Fruit fly (Drosophila melanogaster) whole organism, embryonic: Measurements from ENCODE around the gene CG5968.

Experiments used
- BtbVII ChIP-seq: fragments of 200-800 bp; sonication (Bioruptor generic); optimal IDR thresholded peaks from 3 replicates; lab custom pipeline; 2017; ENCODE audit warnings: missing biosample characterization, mild to moderate bottlenecking, missing genetic modification characterization
- CG11247 ChIP-seq: fragments of 200-800 bp; sonication (Bioruptor generic); IDR thresholded peaks from 2 replicates; pipeline ENCODE4 v1.3.6; 2022; ENCODE audit warnings: missing biosample characterization, missing genetic modification characterization
- CG11456 ChIP-seq: fragments of 200-800 bp; sonication (Bioruptor generic); IDR thresholded peaks from 3 replicates; pipeline ENCODE4 v1.3.6; 2022; ENCODE audit warnings: missing biosample characterization, missing genetic modification characterization
- CG12071 ChIP-seq: fragments of 200-800 bp; sonication (Bioruptor generic); optimal IDR thresholded peaks from 3 replicates; lab custom pipeline; 2018; ENCODE audit warnings: missing biosample characterization, mild to moderate bottlenecking, missing genetic modification characterization
- CG12299 ChIP-seq: fragments of 200-800 bp; sonication (Bioruptor generic); optimal IDR thresholded peaks from 2 replicates; lab custom pipeline; 2018; ENCODE audit warnings: missing biosample characterization, mild to moderate bottlenecking, missing genetic modification characterization
- CG12391 ChIP-seq: fragments of 200-800 bp; sonication (Bioruptor generic); optimal IDR thresholded peaks from 3 replicates; lab custom pipeline; 2018; ENCODE audit warnings: missing biosample characterization, mild to moderate bottlenecking, missing genetic modification characterization, moderate library complexity
- CG12744 ChIP-seq: fragments of 200-800 bp; sonication (Bioruptor generic); optimal IDR thresholded peaks from 2 replicates; lab custom pipeline; 2016; ENCODE audit warnings: missing biosample characterization, missing genetic modification characterization
- CG12942 ChIP-seq: fragments of 200-800 bp; sonication (Bioruptor generic); optimal IDR thresholded peaks from 3 replicates; lab custom pipeline; 2016; ENCODE audit warnings: missing biosample characterization, missing genetic modification characterization
- CG13123 ChIP-seq: fragments of 200-800 bp; sonication (Bioruptor generic); optimal IDR thresholded peaks from 2 replicates; lab custom pipeline; 2016; ENCODE audit warnings: missing biosample characterization, missing genetic modification characterization
- CG15479 ChIP-seq: fragments of 200-800 bp; sonication (Bioruptor generic); optimal IDR thresholded peaks from 3 replicates; lab custom pipeline; 2019; ENCODE audit warnings: missing biosample characterization, mild to moderate bottlenecking, missing genetic modification characterization, moderate library complexity
- CG15696 ChIP-seq: fragments of 200-800 bp; sonication (Bioruptor generic); optimal IDR thresholded peaks from 2 replicates; lab custom pipeline; 2019; ENCODE audit warnings: missing biosample characterization, mild to moderate bottlenecking, missing genetic modification characterization, moderate library complexity
- CG17359 ChIP-seq: fragments of 200-800 bp; sonication (Bioruptor generic); optimal IDR thresholded peaks from 3 replicates; lab custom pipeline; 2018; ENCODE audit warnings: missing biosample characterization, mild to moderate bottlenecking, missing genetic modification characterization, moderate library complexity
- CG17802 ChIP-seq: fragments of 200-800 bp; sonication (Bioruptor generic); optimal IDR thresholded peaks from 2 replicates; lab custom pipeline; 2018; ENCODE audit warnings: missing biosample characterization, mild to moderate bottlenecking, missing genetic modification characterization, moderate library complexity
- CG18764 ChIP-seq: fragments of 200-800 bp; sonication (Bioruptor generic); optimal IDR thresholded peaks from 3 replicates; lab custom pipeline; 2016; ENCODE audit warnings: missing biosample characterization, missing genetic modification characterization
- CG2129 ChIP-seq: fragments of 200-800 bp; sonication (Bioruptor generic); IDR thresholded peaks from 2 replicates; pipeline ENCODE4 v1.3.6; 2022; ENCODE audit warnings: missing biosample characterization, missing genetic modification characterization; ENCODE audit not compliant: partially characterized antibody
- CG2202 ChIP-seq: fragments of 200-800 bp; sonication (Bioruptor generic); optimal IDR thresholded peaks from 2 replicates; lab custom pipeline; 2018; ENCODE audit warnings: missing biosample characterization, mild to moderate bottlenecking, missing genetic modification characterization
- CG30020 ChIP-seq: fragments of 200-800 bp; optimal IDR thresholded peaks from 2 replicates; lab custom pipeline; 2019; ENCODE audit warnings: missing biosample characterization, mild to moderate bottlenecking, missing genetic modification characterization, moderate library complexity
- CG3407 ChIP-seq: fragments of 200-800 bp; sonication (Bioruptor generic); optimal IDR thresholded peaks from 2 replicates; lab custom pipeline; 2018; ENCODE audit warnings: missing biosample characterization, mild to moderate bottlenecking, missing genetic modification characterization
- CG3847 ChIP-seq: fragments of 200-800 bp; sonication (Bioruptor generic); IDR thresholded peaks from 2 replicates; pipeline ENCODE4 v1.3.6; 2022; ENCODE audit warnings: missing biosample characterization, missing genetic modification characterization
- CG4328 ChIP-seq: fragments of 200-800 bp; sonication (Bioruptor generic); optimal IDR thresholded peaks from 3 replicates; lab custom pipeline; 2017; ENCODE audit warnings: missing biosample characterization, missing genetic modification reagents, missing genetic modification characterization
- CG5180 ChIP-seq: fragments of 200-800 bp; sonication (Bioruptor generic); optimal IDR thresholded peaks from 3 replicates; lab custom pipeline; 2017; ENCODE audit warnings: missing biosample characterization, missing genetic modification characterization, mild to moderate bottlenecking, moderate library complexity, missing genetic modification reagents
- CG6683 ChIP-seq: fragments of 200-800 bp; sonication (Bioruptor generic); optimal IDR thresholded peaks from 2 replicates; lab custom pipeline; 2017; ENCODE audit warnings: missing biosample characterization, mild to moderate bottlenecking, missing genetic modification characterization, missing genetic modification reagents
- CG6765 ChIP-seq: fragments of 200-800 bp; sonication (Bioruptor generic); optimal IDR thresholded peaks from 3 replicates; lab custom pipeline; 2017; ENCODE audit warnings: missing biosample characterization, mild to moderate bottlenecking, missing genetic modification characterization
- CG7357 ChIP-seq: fragments of 200-800 bp; sonication (Bioruptor generic); IDR thresholded peaks from 3 replicates; pipeline ENCODE4 v1.3.6; 2022; ENCODE audit warnings: missing biosample characterization, missing genetic modification characterization
- CG7839 ChIP-seq: fragments of 200-800 bp; sonication (Bioruptor generic); optimal IDR thresholded peaks from 3 replicates; lab custom pipeline; 2018; ENCODE audit warnings: missing biosample characterization, mild to moderate bottlenecking, missing genetic modification characterization, moderate library complexity
- Deaf1 ChIP-seq: fragments of 200-800 bp; optimal IDR thresholded peaks from 3 replicates; lab custom pipeline; 2019; ENCODE audit warnings: missing biosample characterization, mild to moderate bottlenecking, missing genetic modification characterization, moderate library complexity
- Dref ChIP-seq: fragments of 200-800 bp; sonication (Bioruptor generic); IDR thresholded peaks from 2 replicates; pipeline ENCODE4 v1.3.6; 2022; ENCODE audit warnings: missing biosample characterization, missing genetic modification characterization
- HHEX ChIP-seq: fragments of 200-800 bp; sonication (Bioruptor generic); optimal IDR thresholded peaks from 3 replicates; lab custom pipeline; 2017; ENCODE audit warnings: missing biosample characterization, mild to moderate bottlenecking, missing genetic modification characterization, missing genetic modification reagents
- HLH4C ChIP-seq: fragments of 200-800 bp; sonication (Bioruptor generic); IDR thresholded peaks from 3 replicates; pipeline ENCODE4 v1.3.6; 2022; ENCODE audit warnings: missing biosample characterization, missing genetic modification characterization; ENCODE audit not compliant: partially characterized antibody
- Hey ChIP-seq: fragments of 200-800 bp; sonication (Bioruptor generic); optimal IDR thresholded peaks from 3 replicates; lab custom pipeline; 2018; ENCODE audit warnings: missing biosample characterization, mild to moderate bottlenecking, missing genetic modification characterization
- MTF-1 ChIP-seq: fragments of 200-800 bp; sonication (Bioruptor generic); optimal IDR thresholded peaks from 2 replicates; lab custom pipeline; 2018; ENCODE audit warnings: missing biosample characterization, mild to moderate bottlenecking, missing genetic modification characterization, borderline replicate concordance
- Med ChIP-seq: fragments of 200-800 bp; sonication (Bioruptor generic); peaks from one replicate; lab custom pipeline; 2016; ENCODE audit warnings: missing biosample characterization, missing genetic modification characterization, mild to moderate bottlenecking, inconsistent platforms, moderate library complexity
- NC2α ChIP-seq: fragments of 200-800 bp; sonication (Bioruptor generic); optimal IDR thresholded peaks from 2 replicates; lab custom pipeline; 2016; ENCODE audit warnings: missing biosample characterization, missing genetic modification characterization
- NFAT ChIP-seq: fragments of 200-800 bp; sonication (Bioruptor generic); IDR thresholded peaks from 2 replicates; pipeline ENCODE4 v1.3.6; 2022; ENCODE audit warnings: missing biosample characterization, missing genetic modification characterization
- PHDP ChIP-seq: fragments of 200-800 bp; sonication (Bioruptor generic); optimal IDR thresholded peaks from 3 replicates; lab custom pipeline; 2018; ENCODE audit warnings: missing biosample characterization, mild to moderate bottlenecking, missing genetic modification characterization, moderate library complexity
- Sox102F ChIP-seq: fragments of 200-800 bp; sonication (Bioruptor generic); optimal IDR thresholded peaks from 2 replicates; lab custom pipeline; 2018; ENCODE audit warnings: missing biosample characterization, mild to moderate bottlenecking, missing genetic modification characterization, moderate library complexity
- ase ChIP-seq: fragments of 200-800 bp; sonication (Bioruptor generic); IDR thresholded peaks from 3 replicates; pipeline ENCODE4 v1.3.6; 2022; ENCODE audit warnings: missing biosample characterization, missing genetic modification characterization
- bbx ChIP-seq: fragments of 200-800 bp; sonication (Bioruptor generic); IDR thresholded peaks from 2 replicates; pipeline ENCODE4 v1.3.6; 2022; ENCODE audit warnings: missing biosample characterization, missing genetic modification characterization; ENCODE audit not compliant: partially characterized antibody
- dati ChIP-seq: fragments of 200-800 bp; sonication (Bioruptor generic); IDR thresholded peaks from 2 replicates; pipeline ENCODE4 v1.3.6; 2022; ENCODE audit warnings: missing biosample characterization, missing genetic modification characterization
- en ChIP-seq: fragments of 200-800 bp; sonication (Bioruptor generic); optimal IDR thresholded peaks from 2 replicates; lab custom pipeline; 2016; ENCODE audit warnings: missing biosample characterization, missing genetic modification characterization
- ftz-f1 ChIP-seq: fragments of 200-800 bp; sonication (Bioruptor generic); optimal IDR thresholded peaks from 2 replicates; lab custom pipeline; 2016; ENCODE audit warnings: missing biosample characterization, missing genetic modification characterization
- gce ChIP-seq: fragments of 200-800 bp; sonication (Bioruptor generic); IDR thresholded peaks from 3 replicates; pipeline ENCODE4 v1.3.6; 2022; ENCODE audit warnings: missing biosample characterization, missing genetic modification characterization
- gsb ChIP-seq: fragments of 200-800 bp; sonication (Bioruptor generic); IDR thresholded peaks from 2 replicates; pipeline ENCODE4 v1.3.6; 2022; ENCODE audit warnings: missing biosample characterization, missing genetic modification characterization
- hb ChIP-seq: fragments of 200-800 bp; sonication (Bioruptor generic); IDR thresholded peaks from 3 replicates; pipeline ENCODE4 v1.3.6; 2022; ENCODE audit warnings: missing biosample characterization, missing genetic modification characterization; ENCODE audit not compliant: partially characterized antibody
- hbn ChIP-seq: fragments of 200-800 bp; sonication (Bioruptor generic); IDR thresholded peaks from 2 replicates; pipeline ENCODE4 v1.3.6; 2022; ENCODE audit warnings: missing biosample characterization, missing genetic modification characterization; ENCODE audit not compliant: partially characterized antibody
- lmd ChIP-seq: fragments of 200-800 bp; sonication (Bioruptor generic); IDR thresholded peaks from 2 replicates; pipeline ENCODE4 v1.3.6; 2022; ENCODE audit warnings: missing biosample characterization, missing genetic modification characterization
- mam ChIP-seq: fragments of 200-800 bp; sonication (Bioruptor generic); optimal IDR thresholded peaks from 3 replicates; lab custom pipeline; 2016; ENCODE audit warnings: missing biosample characterization, missing genetic modification characterization
- phol ChIP-seq: fragments of 200-800 bp; sonication (Bioruptor generic); optimal IDR thresholded peaks from 3 replicates; lab custom pipeline; 2018; ENCODE audit warnings: missing biosample characterization, mild to moderate bottlenecking, missing genetic modification characterization, moderate library complexity
- ssp ChIP-seq: fragments of 200-800 bp; sonication (Bioruptor generic); IDR thresholded peaks from 2 replicates; pipeline ENCODE4 v1.3.6; 2022; ENCODE audit warnings: missing biosample characterization, missing genetic modification characterization
- tap ChIP-seq: fragments of 200-800 bp; optimal IDR thresholded peaks from 3 replicates; lab custom pipeline; 2019; ENCODE audit warnings: missing biosample characterization, mild to moderate bottlenecking, missing genetic modification characterization, moderate library complexity
- unpg ChIP-seq: fragments of 200-800 bp; sonication (Bioruptor generic); optimal IDR thresholded peaks from 3 replicates; lab custom pipeline; 2018; ENCODE audit warnings: missing biosample characterization, mild to moderate bottlenecking, missing genetic modification characterization, moderate library complexity

The CG5968 gene

dm6 chr2L:16523091-16523490, 26.7 kb downstream of the CG5968 start (continued):
- TF ChIP-seq PHDP (tag; lab: Kevin White, UChicago) (no peak), CG7839 (tag; lab: Kevin White, UChicago) (no peak), hb (GFP tag; lab: Robert Waterston, UW) (no peak), CG12942 (GFP tag; lab: Kevin White, UChicago) (no peak), CG15479 (no peak), CG15696 (tag; lab: Kevin White, UChicago) (peak; percentile 11), CG3847 (GFP tag; lab: Robert Waterston, UW) (0 out of 2 replicates have a peak, but pooled peaks have one; percentile 10), bbx (GFP tag; lab: Robert Waterston, UW) (no peak), CG17359 (peak; percentile 45), dati (GFP tag; lab: Robert Waterston, UW) (no peak), en (GFP tag; lab: Kevin White, UChicago) (no peak), HLH4C (no peak), gce (GFP tag; lab: Robert Waterston, UW) (0 out of 3 replicates have a peak, but pooled peaks have one; percentile 52), CG2202 (no peak), CG12071 (peak; percentile 34), CG4328 (GFP tag; lab: Kevin White, UChicago) (no peak), HHEX (GFP tag; lab: Kevin White, UChicago) (no peak), CG30020 (no peak), MTF-1 (GFP tag; lab: Kevin White, UChicago) (peak; percentile 67), ssp (GFP tag; lab: Robert Waterston, UW) (no peak), CG12744 (GFP tag; lab: Kevin White, UChicago) (no peak), gsb (GFP tag; lab: Robert Waterston, UW) (no peak), CG18764 (GFP tag; lab: Kevin White, UChicago) (no peak), CG6765 (GFP tag; lab: Kevin White, UChicago) (no peak), unpg (GFP tag; lab: Kevin White, UChicago) (no peak), NC2α (GFP tag; lab: Kevin White, UChicago) (no peak), BtbVII (GFP tag; lab: Kevin White, UChicago) (no peak), ase (GFP tag; lab: Robert Waterston, UW) (no peak), Hey (tag; lab: Kevin White, UChicago) (no peak), NFAT (GFP tag; lab: Robert Waterston, UW) (no peak), CG11247 (GFP tag; lab: Robert Waterston, UW) (no peak), CG13123 (no peak), CG5180 (GFP tag; lab: Kevin White, UChicago) (no peak), tap (no peak), CG6683 (GFP tag; lab: Kevin White, UChicago) (no peak), hbn (GFP tag; lab: Robert Waterston, UW) (no peak), phol (tag; lab: Kevin White, UChicago) (no peak), mam (GFP tag; lab: Kevin White, UChicago) (no peak), lmd (GFP tag; lab: Robert Waterston, UW) (no peak), CG17802 (no peak), Deaf1 (tag; lab: Kevin White, UChicago) (no peak), CG7357 (GFP tag; lab: Robert Waterston, UW) (no peak), CG2129 (GFP tag; lab: Robert Waterston, UW) (no peak), CG11456 (GFP tag; lab: Robert Waterston, UW) (no peak), CG3407 (no peak), CG12391 (tag; lab: Kevin White, UChicago) (no peak), ftz-f1 (GFP tag; lab: Kevin White, UChicago) (no peak), Med (GFP tag; lab: Kevin White, UChicago) (peak; percentile 62), Dref (GFP tag; lab: Robert Waterston, UW) (no peak), CG12299 (no peak), Sox102F (GFP tag; lab: Kevin White, UChicago) (no peak)
